Fruit fly (Drosophila melanogaster) whole organism, embryonic: ENCODE data around the gene RabGGTa.

Experiments used
- Ada2b ChIP-seq: fragments of 200-800 bp; sonication (Bioruptor generic); IDR thresholded peaks from 2 replicates; pipeline ENCODE4 v1.3.6; 2022; ENCODE audit warnings: missing biosample characterization, missing genetic modification characterization
- B-H2 ChIP-seq: fragments of 200-800 bp; sonication (Bioruptor generic); optimal IDR thresholded peaks from 2 replicates; lab custom pipeline; 2018; ENCODE audit warnings: missing biosample characterization, mild to moderate bottlenecking, missing genetic modification characterization
- Bdp1 ChIP-seq: fragments of 200-800 bp; sonication (Bioruptor generic); optimal IDR thresholded peaks from 3 replicates; lab custom pipeline; 2016; ENCODE audit warnings: missing biosample characterization, missing genetic modification characterization
- Bgb ChIP-seq: fragments of 200-800 bp; sonication (Bioruptor generic); IDR thresholded peaks from 2 replicates; pipeline ENCODE4 v1.3.6; 2022; ENCODE audit warnings: missing biosample characterization, missing genetic modification characterization; ENCODE audit not compliant: partially characterized antibody
- CG10209 ChIP-seq: fragments of 200-800 bp; sonication (Bioruptor generic); optimal IDR thresholded peaks from 3 replicates; lab custom pipeline; 2017; ENCODE audit warnings: missing biosample characterization, mild to moderate bottlenecking, missing genetic modification characterization, missing genetic modification reagents
- CG10431 ChIP-seq: fragments of 200-800 bp; sonication (Bioruptor generic); optimal IDR thresholded peaks from 3 replicates; lab custom pipeline; 2018; ENCODE audit warnings: missing biosample characterization, mild to moderate bottlenecking, missing genetic modification characterization
- CG12659 ChIP-seq: fragments of 200-800 bp; sonication (Bioruptor generic); optimal IDR thresholded peaks from 3 replicates; lab custom pipeline; 2017; ENCODE audit warnings: mild to moderate bottlenecking, missing biosample characterization, missing genetic modification reagents, missing genetic modification characterization
- CG13287 ChIP-seq: fragments of 200-800 bp; sonication (Bioruptor generic); IDR thresholded peaks from 2 replicates; pipeline ENCODE4 v1.3.6; 2022; ENCODE audit warnings: missing biosample characterization, missing genetic modification characterization; ENCODE audit not compliant: partially characterized antibody
- CG14667 ChIP-seq: fragments of 200-800 bp; sonication (Bioruptor generic); IDR thresholded peaks from 2 replicates; pipeline ENCODE4 v1.3.6; 2022; ENCODE audit warnings: missing biosample characterization, missing genetic modification characterization
- CG1602 ChIP-seq: fragments of 200-800 bp; sonication (Bioruptor generic); optimal IDR thresholded peaks from 3 replicates; lab custom pipeline; 2016; ENCODE audit warnings: missing biosample characterization, missing genetic modification characterization
- CG17385 ChIP-seq: fragments of 200-800 bp; sonication (Bioruptor generic); optimal IDR thresholded peaks from 3 replicates; lab custom pipeline; 2018; ENCODE audit warnings: missing biosample characterization, mild to moderate bottlenecking, missing genetic modification characterization
- CG17568 ChIP-seq: fragments of 200-800 bp; sonication (Bioruptor generic); optimal IDR thresholded peaks from 2 replicates; lab custom pipeline; 2018; ENCODE audit warnings: missing biosample characterization, mild to moderate bottlenecking, missing genetic modification characterization, moderate library complexity
- CG17612 ChIP-seq: fragments of 200-800 bp; sonication (Bioruptor generic); IDR thresholded peaks from 2 replicates; pipeline ENCODE4 v1.3.6; 2022; ENCODE audit warnings: missing biosample characterization, missing genetic modification characterization
- CG17912 ChIP-seq: fragments of 200-800 bp; sonication (Bioruptor generic); optimal IDR thresholded peaks from 2 replicates; lab custom pipeline; 2018; ENCODE audit warnings: missing biosample characterization, mild to moderate bottlenecking, missing genetic modification characterization
- CG2120 ChIP-seq: fragments of 200-800 bp; sonication (Bioruptor generic); optimal IDR thresholded peaks from 3 replicates; lab custom pipeline; 2016; ENCODE audit warnings: missing biosample characterization, missing genetic modification characterization
- CG33557 ChIP-seq: fragments of 200-800 bp; sonication (Bioruptor generic); optimal IDR thresholded peaks from 2 replicates; lab custom pipeline; 2019; ENCODE audit warnings: missing biosample characterization, mild to moderate bottlenecking, missing genetic modification characterization, moderate library complexity
- CG4617 ChIP-seq: fragments of 200-800 bp; sonication (Bioruptor generic); optimal IDR thresholded peaks from 3 replicates; lab custom pipeline; 2016; ENCODE audit warnings: missing biosample characterization, missing genetic modification characterization, borderline replicate concordance
- CG6654 ChIP-seq: fragments of 200-800 bp; sonication (Bioruptor generic); optimal IDR thresholded peaks from 2 replicates; lab custom pipeline; 2017; ENCODE audit warnings: missing biosample characterization, mild to moderate bottlenecking, missing genetic modification characterization
- CG6791 ChIP-seq: fragments of 200-800 bp; sonication (Bioruptor generic); IDR thresholded peaks from 3 replicates; pipeline ENCODE4 v1.3.6; 2022; ENCODE audit warnings: missing biosample characterization, missing genetic modification characterization; ENCODE audit not compliant: partially characterized antibody
- Dad ChIP-seq: fragments of 200-800 bp; sonication (Bioruptor generic); optimal IDR thresholded peaks from 3 replicates; lab custom pipeline; 2016; ENCODE audit warnings: missing biosample characterization, missing genetic modification characterization
- Dll ChIP-seq: fragments of 200-800 bp; sonication (Bioruptor generic); IDR thresholded peaks from 4 replicates; pipeline ENCODE4 v1.3.6; 2022; ENCODE audit warnings: missing biosample characterization, missing genetic modification characterization; ENCODE audit not compliant: partially characterized antibody
- Dp ChIP-seq: fragments of 200-800 bp; sonication (Bioruptor generic); optimal IDR thresholded peaks from 2 replicates; lab custom pipeline; 2018; ENCODE audit warnings: missing biosample characterization, mild to moderate bottlenecking, missing genetic modification characterization, moderate library complexity
- HLHmδ ChIP-seq: fragments of 200-800 bp; sonication (Bioruptor generic); optimal IDR thresholded peaks from 2 replicates; lab custom pipeline; 2018; ENCODE audit warnings: missing biosample characterization, mild to moderate bottlenecking, missing genetic modification characterization, moderate library complexity
- Hand ChIP-seq: fragments of 200-800 bp; sonication (Bioruptor generic); optimal IDR thresholded peaks from 2 replicates; lab custom pipeline; 2017; ENCODE audit warnings: mild to moderate bottlenecking, missing biosample characterization, missing genetic modification reagents, missing genetic modification characterization
- Jarid2 ChIP-seq: fragments of 200-800 bp; sonication (Bioruptor generic); optimal IDR thresholded peaks from 3 replicates; lab custom pipeline; 2017; ENCODE audit warnings: mild to moderate bottlenecking, missing biosample characterization, missing genetic modification reagents, missing genetic modification characterization
- Lim3 ChIP-seq: fragments of 200-800 bp; sonication (Bioruptor generic); IDR thresholded peaks from 2 replicates; pipeline ENCODE4 v1.3.6; 2022; ENCODE audit warnings: missing biosample characterization, missing genetic modification characterization
- Ssrp ChIP-seq: fragments of 200-800 bp; sonication (Bioruptor generic); optimal IDR thresholded peaks from 2 replicates; lab custom pipeline; 2018; ENCODE audit warnings: missing biosample characterization, mild to moderate bottlenecking, missing genetic modification characterization, moderate library complexity
- Trl ChIP-seq, 3 experiments: fragments of >200 bp in 2 of 3; fragments of 200-800 bp in 1 of 3; sonication (Bioruptor generic) in 1 of 3; optimal IDR thresholded peaks; 2 replicates in 1 of 3; 3 replicates in 2 of 3; lab custom pipeline; 2016 to 2017; ENCODE audit warnings: missing biosample characterization in 1 of 3, missing genetic modification characterization in 1 of 3
- amos ChIP-seq: fragments of 200-800 bp; sonication (Bioruptor generic); IDR thresholded peaks from 2 replicates; pipeline ENCODE4 v1.3.6; 2022; ENCODE audit warnings: missing biosample characterization, missing genetic modification characterization; ENCODE audit not compliant: partially characterized antibody
- bab2 ChIP-seq: fragments of 200-800 bp; sonication (Bioruptor generic); optimal IDR thresholded peaks from 2 replicates; lab custom pipeline; 2016; ENCODE audit warnings: missing biosample characterization, missing genetic modification characterization
- dimm ChIP-seq: fragments of 200-800 bp; sonication (Bioruptor generic); IDR thresholded peaks from 2 replicates; pipeline ENCODE4 v1.3.6; 2022; ENCODE audit warnings: missing biosample characterization, missing genetic modification characterization
- dpn ChIP-seq, 2 experiments: fragments of 200-800 bp; sonication (Bioruptor generic); optimal IDR thresholded peaks; 3 replicates each; lab custom pipeline; 2016; ENCODE audit warnings: missing biosample characterization in 2 of 2, missing genetic modification characterization in 2 of 2
- en ChIP-seq: fragments of 200-800 bp; sonication (Bioruptor generic); optimal IDR thresholded peaks from 2 replicates; lab custom pipeline; 2016; ENCODE audit warnings: missing biosample characterization, missing genetic modification characterization
- gt ChIP-seq: fragments of 200-800 bp; sonication (Bioruptor generic); IDR thresholded peaks from 2 replicates; pipeline ENCODE4 v1.3.6; 2022; ENCODE audit warnings: missing biosample characterization, missing genetic modification characterization
- her ChIP-seq: fragments of 200-800 bp; sonication (Bioruptor generic); optimal IDR thresholded peaks from 2 replicates; lab custom pipeline; 2016; ENCODE audit warnings: missing biosample characterization, missing genetic modification characterization
- ind ChIP-seq: fragments of 200-800 bp; sonication (Bioruptor generic); optimal IDR thresholded peaks from 3 replicates; lab custom pipeline; 2016; ENCODE audit warnings: missing biosample characterization, missing genetic modification characterization
- klu ChIP-seq: fragments of 200-800 bp; sonication (Bioruptor generic); IDR thresholded peaks from 2 replicates; pipeline ENCODE4 v1.3.6; 2022; ENCODE audit warnings: missing biosample characterization, missing genetic modification characterization
- lab ChIP-seq: fragments of 200-800 bp; sonication (Bioruptor generic); optimal IDR thresholded peaks from 3 replicates; lab custom pipeline; 2017; ENCODE audit warnings: missing biosample characterization, missing genetic modification characterization, mild to moderate bottlenecking, moderate library complexity, missing genetic modification reagents
- lbe ChIP-seq: fragments of 200-800 bp; sonication (Bioruptor generic); optimal IDR thresholded peaks from 2 replicates; lab custom pipeline; 2016; ENCODE audit warnings: missing biosample characterization, mild to moderate bottlenecking, missing genetic modification characterization
- mam ChIP-seq: fragments of 200-800 bp; sonication (Bioruptor generic); optimal IDR thresholded peaks from 3 replicates; lab custom pipeline; 2016; ENCODE audit warnings: missing biosample characterization, missing genetic modification characterization
- org-1 ChIP-seq: fragments of 200-800 bp; sonication (Bioruptor generic); optimal IDR thresholded peaks from 2 replicates; lab custom pipeline; 2017; ENCODE audit warnings: missing biosample characterization, missing genetic modification characterization
- pnt ChIP-seq: fragments of 200-800 bp; sonication (Bioruptor generic); optimal IDR thresholded peaks from 3 replicates; lab custom pipeline; 2016; ENCODE audit warnings: missing biosample characterization, missing genetic modification characterization
- pzg ChIP-seq: fragments of 200-800 bp; sonication (Bioruptor generic); optimal IDR thresholded peaks from 3 replicates; lab custom pipeline; 2018; ENCODE audit warnings: missing biosample characterization, mild to moderate bottlenecking, missing genetic modification characterization, moderate library complexity
- ro ChIP-seq: fragments of 200-800 bp; sonication (Bioruptor generic); IDR thresholded peaks from 2 replicates; pipeline ENCODE4 v1.3.6; 2022; ENCODE audit warnings: missing biosample characterization, missing genetic modification characterization
- sc ChIP-seq, 3 experiments: fragments of >200 bp in 2 of 3; fragments of 200-800 bp in 1 of 3; sonication (Bioruptor generic) in 1 of 3; optimal IDR thresholded peaks; 2 replicates in 2 of 3; 3 replicates in 1 of 3; lab custom pipeline; 2017; ENCODE audit warnings: mild to moderate bottlenecking in 1 of 3, missing biosample characterization in 1 of 3, missing genetic modification characterization in 1 of 3, missing genetic modification reagents in 1 of 3
- sens ChIP-seq: fragments of 200-800 bp; sonication (Bioruptor generic); peaks from one replicate; lab custom pipeline; 2016; ENCODE audit warnings: missing biosample characterization, missing genetic modification characterization
- trh ChIP-seq: fragments of 200-800 bp; sonication (Bioruptor generic); optimal IDR thresholded peaks from 2 replicates; lab custom pipeline; 2016; ENCODE audit warnings: missing biosample characterization, missing genetic modification characterization
- vnd ChIP-seq: fragments of 200-800 bp; sonication (Bioruptor generic); IDR thresholded peaks from 3 replicates; pipeline ENCODE4 v1.3.6; 2022; ENCODE audit warnings: missing biosample characterization, missing genetic modification characterization; ENCODE audit not compliant: partially characterized antibody

The RabGGTa gene

dm6 chr3R:5120461-5121214 is 7.2 kb upstream of the RabGGTa start (continued):
- TF ChIP-seq dpn (GFP tag; optimal IDR thresholded peaks at IDR 0.05; lab: Kevin White, UChicago) (no peak), CG17912 (GFP tag; lab: Kevin White, UChicago) (no peak), gt (GFP tag; lab: Robert Waterston, UW) (no peak), B-H2 (GFP tag; lab: Kevin White, UChicago) (no peak), HLHmδ (GFP tag; lab: Kevin White, UChicago) (no peak), en (no peak), CG17385 (GFP tag; lab: Kevin White, UChicago) (peak; percentile 3), Jarid2 (GFP tag; lab: Kevin White, UChicago) (no peak), mam (GFP tag; lab: Kevin White, UChicago) (no peak), CG10431 (GFP tag; lab: Kevin White, UChicago) (no peak), vnd (GFP tag; lab: Robert Waterston, UW) (no peak), klu (GFP tag; lab: Robert Waterston, UW) (no peak), CG2120 (GFP tag; lab: Kevin White, UChicago) (peak; percentile 36), sc (optimal IDR thresholded peaks at IDR 0.05; lab: Kevin White, UChicago) (no peak), sc (GFP tag; optimal IDR thresholded peaks at IDR 0.05; lab: Kevin White, UChicago) (no peak), Bgb (no peak), trh (GFP tag; lab: Kevin White, UChicago) (no peak), CG6654 (GFP tag; lab: Kevin White, UChicago) (no peak), pzg (GFP tag; lab: Kevin White, UChicago) (no peak), CG17612 (GFP tag; lab: Robert Waterston, UW) (no peak), ro (GFP tag; lab: Robert Waterston, UW) (no peak), Trl (optimal IDR thresholded peaks at IDR 0.05; lab: Kevin White, UChicago) (no peak), Trl (GFP tag; optimal IDR thresholded peaks at IDR 0.05; lab: Kevin White, UChicago) (peak; percentile 30), CG17568 (GFP tag; lab: Kevin White, UChicago) (no peak), CG6791 (no peak), ind (GFP tag; lab: Kevin White, UChicago) (peak; percentile 2), Dll (no peak), sens (peak; percentile 78), CG1602 (GFP tag; lab: Kevin White, UChicago) (no peak), bab2 (GFP tag; lab: Kevin White, UChicago) (no peak), CG14667 (GFP tag; lab: Robert Waterston, UW) (no peak), CG33557 (GFP tag; lab: Kevin White, UChicago) (no peak), CG10209 (peak; percentile 7), CG13287 (GFP tag; lab: Robert Waterston, UW) (no peak), dimm (GFP tag; lab: Robert Waterston, UW) (no peak), amos (GFP tag; lab: Robert Waterston, UW) (no peak), lab (peak; percentile 49), Dad (GFP tag; lab: Kevin White, UChicago) (no peak), CG12659 (GFP tag; lab: Kevin White, UChicago) (no peak), Lim3 (GFP tag; lab: Robert Waterston, UW) (no peak), her (GFP tag; lab: Kevin White, UChicago) (no peak), Dp (no peak), Hand (no peak), org-1 (GFP tag; lab: Kevin White, UChicago) (no peak), CG4617 (GFP tag; lab: Kevin White, UChicago) (no peak), lbe (GFP tag; lab: Kevin White, UChicago) (no peak), pnt (no peak), Ada2b (GFP tag; lab: Robert Waterston, UW) (no peak), Ssrp (tag; lab: Kevin White, UChicago) (no peak), Bdp1 (no peak)
